Fruit fly (Drosophila melanogaster) whole organism, embryonic: ENCODE results near the gene Vti1b.

ENCODE experiments used
- Adf1 ChIP-seq: fragments of 200-800 bp; sonication (Bioruptor generic); IDR thresholded peaks from 2 replicates; pipeline ENCODE4 v1.3.6; 2022; ENCODE audit warnings: missing biosample characterization, missing genetic modification characterization
- Antp ChIP-seq: fragments of 200-800 bp; sonication (Bioruptor generic); optimal IDR thresholded peaks from 3 replicates; lab custom pipeline; 2016; ENCODE audit warnings: missing biosample characterization, missing genetic modification characterization
- Bdp1 ChIP-seq: fragments of 200-800 bp; sonication (Bioruptor generic); optimal IDR thresholded peaks from 3 replicates; lab custom pipeline; 2016; ENCODE audit warnings: missing biosample characterization, missing genetic modification characterization
- CG11456 ChIP-seq: fragments of 200-800 bp; sonication (Bioruptor generic); IDR thresholded peaks from 3 replicates; pipeline ENCODE4 v1.3.6; 2022; ENCODE audit warnings: missing biosample characterization, missing genetic modification characterization
- CG11723 ChIP-seq: fragments of 200-800 bp; sonication (Bioruptor generic); optimal IDR thresholded peaks from 2 replicates; lab custom pipeline; 2017; ENCODE audit warnings: missing biosample characterization, mild to moderate bottlenecking, missing genetic modification characterization
- CG14014 ChIP-seq: fragments of 200-800 bp; sonication (Bioruptor generic); IDR thresholded peaks from 2 replicates; pipeline ENCODE4 v1.3.6; 2022; ENCODE audit warnings: missing biosample characterization, missing genetic modification characterization
- CG14441 ChIP-seq: fragments of 200-800 bp; sonication (Bioruptor generic); IDR thresholded peaks from 2 replicates; pipeline ENCODE4 v1.3.6; 2022; ENCODE audit warnings: missing biosample characterization, missing genetic modification characterization
- CG14860 ChIP-seq: fragments of 200-800 bp; sonication (Bioruptor generic); IDR thresholded peaks from 3 replicates; pipeline ENCODE4 v1.3.6; 2022; ENCODE audit warnings: missing biosample characterization, missing genetic modification characterization; ENCODE audit not compliant: partially characterized antibody
- CG15514 ChIP-seq: fragments of 200-800 bp; sonication (Bioruptor generic); optimal IDR thresholded peaks from 3 replicates; lab custom pipeline; 2017; ENCODE audit warnings: missing biosample characterization, missing genetic modification characterization, mild to moderate bottlenecking, moderate library complexity, missing genetic modification reagents
- CG17612 ChIP-seq: fragments of 200-800 bp; sonication (Bioruptor generic); IDR thresholded peaks from 2 replicates; pipeline ENCODE4 v1.3.6; 2022; ENCODE audit warnings: missing biosample characterization, missing genetic modification characterization
- CG17802 ChIP-seq: fragments of 200-800 bp; sonication (Bioruptor generic); optimal IDR thresholded peaks from 2 replicates; lab custom pipeline; 2018; ENCODE audit warnings: missing biosample characterization, mild to moderate bottlenecking, missing genetic modification characterization, moderate library complexity
- CG17829 ChIP-seq: fragments of 200-800 bp; optimal IDR thresholded peaks from 2 replicates; lab custom pipeline; 2019; ENCODE audit warnings: missing biosample characterization, mild to moderate bottlenecking, missing genetic modification characterization, moderate library complexity
- CG18619 ChIP-seq: fragments of 200-800 bp; sonication (Bioruptor generic); optimal IDR thresholded peaks from 3 replicates; lab custom pipeline; 2017; ENCODE audit warnings: missing biosample characterization, mild to moderate bottlenecking, missing genetic modification characterization
- CG31441 ChIP-seq: fragments of 200-800 bp; sonication (Bioruptor generic); IDR thresholded peaks from 2 replicates; pipeline ENCODE4 v1.3.6; 2022; ENCODE audit warnings: missing biosample characterization, missing genetic modification characterization
- CG32532 ChIP-seq: fragments of 200-800 bp; sonication (Bioruptor generic); IDR thresholded peaks from 2 replicates; pipeline ENCODE4 v1.3.6; 2022; ENCODE audit warnings: missing biosample characterization, missing genetic modification characterization
- CG33213 ChIP-seq: fragments of 200-800 bp; sonication (Bioruptor generic); optimal IDR thresholded peaks from 3 replicates; lab custom pipeline; 2016; ENCODE audit warnings: missing biosample characterization, missing genetic modification characterization
- CG34422 ChIP-seq: fragments of 200-800 bp; sonication (Bioruptor generic); IDR thresholded peaks from 3 replicates; pipeline ENCODE4 v1.3.6; 2022; ENCODE audit warnings: missing biosample characterization, missing genetic modification characterization
- CG4282 ChIP-seq: fragments of 200-800 bp; sonication (Bioruptor generic); optimal IDR thresholded peaks from 2 replicates; lab custom pipeline; 2016; ENCODE audit warnings: missing biosample characterization, missing genetic modification characterization
- CG7839 ChIP-seq: fragments of 200-800 bp; sonication (Bioruptor generic); optimal IDR thresholded peaks from 3 replicates; lab custom pipeline; 2018; ENCODE audit warnings: missing biosample characterization, mild to moderate bottlenecking, missing genetic modification characterization, moderate library complexity
- CG8924 ChIP-seq: fragments of 200-800 bp; optimal IDR thresholded peaks from 3 replicates; lab custom pipeline; 2019; ENCODE audit warnings: missing biosample characterization, mild to moderate bottlenecking, missing genetic modification characterization, moderate library complexity
- CHES-1-like ChIP-seq: fragments of 200-800 bp; sonication (Bioruptor generic); optimal IDR thresholded peaks from 2 replicates; lab custom pipeline; 2016; ENCODE audit warnings: missing biosample characterization, missing genetic modification characterization
- Dbx ChIP-seq: fragments of 200-800 bp; sonication (Bioruptor generic); IDR thresholded peaks from 3 replicates; pipeline ENCODE4 v1.3.6; 2022; ENCODE audit warnings: missing biosample characterization, missing genetic modification characterization
- Ets65A ChIP-seq: fragments of 200-800 bp; sonication (Bioruptor generic); peaks from one replicate; lab custom pipeline; 2016; ENCODE audit warnings: missing biosample characterization, missing genetic modification characterization
- Fer1 ChIP-seq: fragments of 200-800 bp; sonication (Bioruptor generic); optimal IDR thresholded peaks from 2 replicates; lab custom pipeline; 2017; ENCODE audit warnings: missing biosample characterization, mild to moderate bottlenecking, missing genetic modification characterization
- HHEX ChIP-seq: fragments of 200-800 bp; sonication (Bioruptor generic); optimal IDR thresholded peaks from 3 replicates; lab custom pipeline; 2017; ENCODE audit warnings: missing biosample characterization, mild to moderate bottlenecking, missing genetic modification characterization, missing genetic modification reagents
- Hr39 ChIP-seq: fragments of >200 bp; optimal IDR thresholded peaks from 2 replicates; lab custom pipeline; 2017
- Hsf ChIP-seq: fragments of 200-800 bp; sonication (Bioruptor generic); optimal IDR thresholded peaks from 3 replicates; lab custom pipeline; 2016; ENCODE audit warnings: missing biosample characterization, missing genetic modification characterization
- MBD-R2 ChIP-seq: fragments of 200-800 bp; sonication (Bioruptor generic); IDR thresholded peaks from 2 replicates; pipeline ENCODE4 v1.3.6; 2022; ENCODE audit warnings: missing biosample characterization, missing genetic modification characterization
- MTF-1 ChIP-seq: fragments of 200-800 bp; sonication (Bioruptor generic); optimal IDR thresholded peaks from 2 replicates; lab custom pipeline; 2018; ENCODE audit warnings: missing biosample characterization, mild to moderate bottlenecking, missing genetic modification characterization, borderline replicate concordance
- Neu2 ChIP-seq: fragments of 200-800 bp; sonication (Bioruptor generic); optimal IDR thresholded peaks from 3 replicates; lab custom pipeline; 2016; ENCODE audit warnings: missing biosample characterization, missing genetic modification characterization, borderline replicate concordance
- Spps ChIP-seq: fragments of 200-800 bp; sonication (Bioruptor generic); optimal IDR thresholded peaks from 2 replicates; lab custom pipeline; 2018; ENCODE audit warnings: missing biosample characterization, mild to moderate bottlenecking, missing genetic modification characterization
- Stat92E ChIP-seq, 3 experiments: fragments of >200 bp in 2 of 3; fragments of 200-800 bp in 1 of 3; sonication (Bioruptor generic) in 1 of 3; optimal IDR thresholded peaks; 2 replicates each; lab custom pipeline; 2017 to 2019; ENCODE audit warnings: missing biosample characterization in 3 of 3, missing genetic modification characterization in 3 of 3, mild to moderate bottlenecking in 1 of 3, moderate library complexity in 1 of 3
- Trl ChIP-seq, 3 experiments: fragments of >200 bp in 2 of 3; fragments of 200-800 bp in 1 of 3; sonication (Bioruptor generic) in 1 of 3; optimal IDR thresholded peaks; 2 replicates in 1 of 3; 3 replicates in 2 of 3; lab custom pipeline; 2016 to 2017; ENCODE audit warnings: missing biosample characterization in 1 of 3, missing genetic modification characterization in 1 of 3
- ab ChIP-seq: fragments of 200-800 bp; sonication (Bioruptor generic); optimal IDR thresholded peaks from 2 replicates; lab custom pipeline; 2016; ENCODE audit warnings: missing biosample characterization, missing genetic modification characterization
- ap ChIP-seq: fragments of 200-800 bp; sonication (Bioruptor generic); IDR thresholded peaks from 2 replicates; pipeline ENCODE4 v1.3.6; 2022; ENCODE audit warnings: missing biosample characterization, missing genetic modification characterization
- cwo ChIP-seq: fragments of 200-800 bp; sonication (Bioruptor generic); optimal IDR thresholded peaks from 3 replicates; lab custom pipeline; 2017; ENCODE audit warnings: missing biosample characterization, missing genetic modification characterization, mild to moderate bottlenecking, moderate library complexity, missing genetic modification reagents
- dpn ChIP-seq, 2 experiments: fragments of 200-800 bp; sonication (Bioruptor generic); optimal IDR thresholded peaks; 3 replicates each; lab custom pipeline; 2016; ENCODE audit warnings: missing biosample characterization in 2 of 2, missing genetic modification characterization in 2 of 2
- dysf ChIP-seq: fragments of 200-800 bp; sonication (Bioruptor generic); IDR thresholded peaks from 3 replicates; pipeline ENCODE4 v1.3.6; 2022; ENCODE audit warnings: missing biosample characterization, missing genetic modification characterization
- gcm ChIP-seq: fragments of 200-800 bp; sonication (Bioruptor generic); optimal IDR thresholded peaks from 2 replicates; lab custom pipeline; 2019; ENCODE audit warnings: missing biosample characterization, mild to moderate bottlenecking, missing genetic modification characterization, moderate library complexity
- lilli ChIP-seq: fragments of 200-800 bp; sonication (Bioruptor generic); optimal IDR thresholded peaks from 3 replicates; lab custom pipeline; 2016; ENCODE audit warnings: missing biosample characterization, missing genetic modification characterization
- mld ChIP-seq: fragments of 200-800 bp; sonication (Bioruptor generic); IDR thresholded peaks from 3 replicates; pipeline ENCODE4 v1.3.6; 2022; ENCODE audit warnings: missing biosample characterization, missing genetic modification characterization; ENCODE audit not compliant: partially characterized antibody
- nau ChIP-seq: fragments of 200-800 bp; sonication (Bioruptor generic); optimal IDR thresholded peaks from 3 replicates; lab custom pipeline; 2017; ENCODE audit warnings: missing biosample characterization, mild to moderate bottlenecking, missing genetic modification characterization, missing genetic modification reagents
- peb ChIP-seq: fragments of 200-800 bp; sonication (Bioruptor generic); IDR thresholded peaks from 2 replicates; pipeline ENCODE4 v1.3.6; 2022; ENCODE audit warnings: missing biosample characterization, missing genetic modification characterization
- phol ChIP-seq: fragments of 200-800 bp; sonication (Bioruptor generic); optimal IDR thresholded peaks from 3 replicates; lab custom pipeline; 2018; ENCODE audit warnings: missing biosample characterization, mild to moderate bottlenecking, missing genetic modification characterization, moderate library complexity
- prd ChIP-seq, 3 experiments: fragments of >200 bp in 2 of 3; fragments of 200-800 bp in 1 of 3; sonication (Bioruptor generic) in 1 of 3; optimal IDR thresholded peaks in 2 of 3; IDR thresholded peaks in 1 of 3; 2 replicates in 2 of 3; 3 replicates in 1 of 3; pipeline versions ENCODE4 v1.3.6 to Lab custom; 2017 to 2022; ENCODE audit warnings: missing biosample characterization in 1 of 3, missing genetic modification characterization in 1 of 3
- salm ChIP-seq: fragments of 200-800 bp; sonication (Bioruptor generic); optimal IDR thresholded peaks from 2 replicates; lab custom pipeline; 2018; ENCODE audit warnings: missing biosample characterization, mild to moderate bottlenecking, missing genetic modification characterization
- seq ChIP-seq: fragments of 200-800 bp; sonication (Bioruptor generic); IDR thresholded peaks from 2 replicates; pipeline ENCODE4 v1.3.6; 2022; ENCODE audit warnings: missing biosample characterization, missing genetic modification characterization
- tll ChIP-seq, 2 experiments: fragments of 200-800 bp in 1 of 2; fragments of >200 bp in 1 of 2; sonication (Bioruptor generic) in 1 of 2; optimal IDR thresholded peaks; 2 replicates each; lab custom pipeline; 2017 to 2019; ENCODE audit warnings: missing biosample characterization in 2 of 2, missing genetic modification characterization in 2 of 2, mild to moderate bottlenecking in 1 of 2, moderate library complexity in 1 of 2

Vti1b gene

DNA sequence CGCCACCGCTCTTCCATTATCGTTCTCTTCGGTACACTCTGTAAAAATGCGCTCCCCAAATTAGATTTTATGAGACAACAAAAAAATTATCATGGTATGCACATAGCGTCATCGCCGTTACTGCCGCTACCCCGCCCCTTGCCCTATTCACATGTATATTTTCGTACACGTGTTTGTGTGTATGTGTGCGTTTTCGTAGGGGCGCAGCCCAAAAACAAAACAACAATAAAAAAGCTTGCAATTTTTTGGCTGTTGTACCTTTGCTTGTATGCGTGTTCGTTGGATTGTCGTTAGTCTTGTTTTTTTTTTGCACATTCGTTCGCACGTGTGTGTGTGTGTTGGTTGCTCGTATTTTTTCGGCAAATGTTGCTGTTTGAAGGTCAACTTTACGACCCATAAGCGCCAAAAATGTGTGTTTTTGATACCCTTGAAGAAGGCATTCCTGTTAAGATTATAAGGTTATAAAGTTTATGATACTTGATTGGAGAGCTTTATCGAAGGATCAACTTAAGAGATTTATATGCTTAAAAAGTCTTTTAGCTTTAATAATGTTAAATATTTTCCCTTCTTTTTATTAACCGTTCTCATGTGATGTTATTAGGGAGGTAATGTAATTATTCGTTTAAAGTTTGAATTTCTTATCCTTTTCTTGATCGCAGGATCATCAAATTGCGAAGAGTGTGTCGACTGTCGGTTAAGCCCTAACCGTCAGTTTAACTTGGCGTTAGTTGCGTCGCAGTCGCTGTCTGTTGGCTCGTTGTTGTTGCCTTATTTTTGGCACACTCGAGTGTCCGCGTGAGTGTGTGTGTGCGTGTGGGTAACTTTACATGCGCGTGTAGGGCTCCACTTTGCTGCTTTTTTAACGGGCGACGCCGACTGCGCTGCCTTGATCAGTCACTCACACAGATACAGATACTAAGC lies 51.5 kb downstream of the Vti1b start (continued):
- TF ChIP-seq MBD-R2 (no peak), tll (GFP tag; optimal IDR thresholded peaks at IDR 0.05; lab: Kevin White, UChicago) (no peak), salm (tag; lab: Kevin White, UChicago) (no peak), Ets65A (GFP tag; lab: Kevin White, UChicago) (no peak), CG8924 (tag; lab: Kevin White, UChicago) (no peak), nau (GFP tag; lab: Kevin White, UChicago) (no peak), HHEX (GFP tag; lab: Kevin White, UChicago) (peak; percentile 12), CG17802 (tag; lab: Kevin White, UChicago) (no peak), Adf1 (GFP tag; lab: Robert Waterston, UW) (peak; percentile 89), lilli (GFP tag; lab: Kevin White, UChicago) (peak; percentile 70), CG4282 (GFP tag; lab: Kevin White, UChicago) (no peak), ab (no peak), CG11723 (GFP tag; lab: Kevin White, UChicago) (no peak), mld (GFP tag; lab: Robert Waterston, UW) (no peak), CG11456 (GFP tag; lab: Robert Waterston, UW) (no peak), CG34422 (no peak), prd (optimal IDR thresholded peaks at IDR 0.05; lab: Kevin White, UChicago) (no peak), prd (GFP tag; IDR thresholded peaks at IDR 0.05; lab: Robert Waterston, UW) (no peak), MTF-1 (GFP tag; lab: Kevin White, UChicago) (no peak), Bdp1 (GFP tag; lab: Kevin White, UChicago) (no peak), CG17829 (tag; lab: Kevin White, UChicago) (no peak), peb (no peak), CG7839 (tag; lab: Kevin White, UChicago) (peak; percentile 52), seq (no peak), CG18619 (GFP tag; lab: Kevin White, UChicago) (peak; percentile 16), CG32532 (GFP tag; lab: Robert Waterston, UW) (peak; percentile 50; the same call in 1 of the 2 replicates), Hr39 (lab: Kevin White, UChicago) (no peak), CG31441 (no peak), Hsf (GFP tag; lab: Kevin White, UChicago) (no peak), Stat92E (GFP tag; optimal IDR thresholded peaks at IDR 0.05; lab: Kevin White, UChicago) (no peak), CG14441 (no peak), Fer1 (GFP tag; lab: Kevin White, UChicago) (no peak), phol (tag; lab: Kevin White, UChicago) (no peak), Dbx (GFP tag; lab: Robert Waterston, UW) (peak; percentile 38; the same call in 1 of the 3 replicates), CHES-1-like (GFP tag; lab: Kevin White, UChicago) (peak; percentile 34), CG33213 (GFP tag; lab: Kevin White, UChicago) (no peak), CG15514 (GFP tag; lab: Kevin White, UChicago) (no peak), Spps (tag; lab: Kevin White, UChicago) (no peak), CG17612 (GFP tag; lab: Robert Waterston, UW) (no peak), CG14014 (GFP tag; lab: Robert Waterston, UW) (no peak), cwo (GFP tag; lab: Kevin White, UChicago) (peak; percentile 24), dpn (GFP tag; optimal IDR thresholded peaks at IDR 0.05; lab: Kevin White, UChicago) (peak in 1 of 2 experiments; percentile 32), gcm (no peak), ap (no peak), Antp (no peak), CG14860 (GFP tag; lab: Robert Waterston, UW) (no peak), Neu2 (GFP tag; lab: Kevin White, UChicago) (no peak), dysf (no peak), Trl (optimal IDR thresholded peaks at IDR 0.05; lab: Kevin White, UChicago) (no peak), Trl (GFP tag; optimal IDR thresholded peaks at IDR 0.05; lab: Kevin White, UChicago) (no peak)
